Fruit fly (Drosophila melanogaster) Kc167 (cell line): Measurements from ENCODE around the gene mura.

Source experiments
- Myc ChIP-seq: fragments of >200 bp; optimal IDR thresholded peaks from 2 replicates; lab custom pipeline; 2017; ENCODE audit warnings: missing external identifiers
- Sin3A ChIP-seq: fragments of >200 bp; optimal IDR thresholded peaks from 2 replicates; lab custom pipeline; 2018; ENCODE audit warnings: missing external identifiers
- h ChIP-seq: fragments of >200 bp; optimal IDR thresholded peaks from 3 replicates; lab custom pipeline; 2018; ENCODE audit warnings: missing external identifiers
- insv ChIP-seq: fragments of >200 bp; optimal IDR thresholded peaks from 3 replicates; lab custom pipeline; 2018; ENCODE audit warnings: missing external identifiers
- psq ChIP-seq: fragments of >200 bp; optimal IDR thresholded peaks from 2 replicates; lab custom pipeline; 2017; ENCODE audit warnings: missing external identifiers
- ttk ChIP-seq: sonication (Bioruptor generic); optimal IDR thresholded peaks from 2 replicates; lab custom pipeline; 2017; ENCODE audit warnings: missing external identifiers

The mura gene

dm6 chr3R:9491065-9491567 is 60.5 kb downstream of the mura start:
- TF ChIP-seq psq (lab: Kevin White, UChicago) (no peak), insv (no peak), ttk (lab: Kevin White, UChicago) (no peak), h (lab: Kevin White, UChicago) (no peak), Sin3A (lab: Kevin White, UChicago) (no peak), Myc (no peak)

- TF ChIP-seq psq (lab: Kevin White, UChicago) = no peak
- TF ChIP-seq Myc = no peak
- no peak for TF ChIP-seq h (lab: Kevin White, UChicago)
- no peak for TF ChIP-seq Sin3A (lab: Kevin White, UChicago)
- TF ChIP-seq ttk (lab: Kevin White, UChicago) = no peak
- TF ChIP-seq insv = no peak
Observed at dm6 chr3R:9488493-9488892, 63.1 kb downstream of the mura start.

- TF ChIP-seq Myc = no peak
- TF ChIP-seq Sin3A (lab: Kevin White, UChicago) = no peak
- TF ChIP-seq insv = no peak
- TF ChIP-seq psq (lab: Kevin White, UChicago) = no peak
- no peak for TF ChIP-seq ttk (lab: Kevin White, UChicago)
- TF ChIP-seq h (lab: Kevin White, UChicago) = no peak
Observed at dm6 chr3R:9487961-9488360, 63.6 kb downstream of the mura start.

- TF ChIP-seq Sin3A (lab: Kevin White, UChicago) = no peak
- no peak for TF ChIP-seq Myc
- no peak for TF ChIP-seq insv
- TF ChIP-seq ttk (lab: Kevin White, UChicago) = no peak
- TF ChIP-seq h (lab: Kevin White, UChicago) = no peak
- no peak for TF ChIP-seq psq (lab: Kevin White, UChicago)
Observed at dm6 chr3R:9487561-9487960, 64.0 kb downstream of the mura start.
